Fruit fly (Drosophila melanogaster) whole organism, adult: ENCODE results near the gene rt.

Experiments used
- CG11617 ChIP-seq: fragments of 200-800 bp; sonication (Bioruptor generic); optimal IDR thresholded peaks from 2 replicates; lab custom pipeline; 2017; ENCODE audit warnings: mild to moderate bottlenecking, missing biosample characterization, missing genetic modification reagents, missing genetic modification characterization
- CG12768 ChIP-seq: fragments of 200-800 bp; sonication (Bioruptor generic); optimal IDR thresholded peaks from 2 replicates; lab custom pipeline; 2017; ENCODE audit warnings: missing biosample characterization, missing genetic modification characterization, mild to moderate bottlenecking, moderate library complexity, missing genetic modification reagents
- CG14711 ChIP-seq: fragments of 200-800 bp; sonication (Bioruptor generic); optimal IDR thresholded peaks from 2 replicates; lab custom pipeline; 2018; ENCODE audit warnings: missing biosample characterization, mild to moderate bottlenecking, missing genetic modification characterization, moderate library complexity
- CG1620 ChIP-seq: fragments of 200-800 bp; sonication (Bioruptor generic); optimal IDR thresholded peaks from 2 replicates; lab custom pipeline; 2016; ENCODE audit warnings: missing biosample characterization, missing genetic modification characterization
- CG33017 ChIP-seq: fragments of 200-800 bp; sonication (Bioruptor generic); optimal IDR thresholded peaks from 2 replicates; lab custom pipeline; 2018; ENCODE audit warnings: missing biosample characterization, mild to moderate bottlenecking, missing genetic modification characterization, moderate library complexity
- CG5204 ChIP-seq: fragments of 200-800 bp; sonication (Bioruptor generic); optimal IDR thresholded peaks from 2 replicates; lab custom pipeline; 2016; ENCODE audit warnings: missing biosample characterization, missing genetic modification characterization
- CG7045 ChIP-seq: fragments of 200-800 bp; sonication (Bioruptor generic); optimal IDR thresholded peaks from 2 replicates; lab custom pipeline; 2017; ENCODE audit warnings: missing biosample characterization, mild to moderate bottlenecking, missing genetic modification characterization
- CG7101 ChIP-seq: fragments of 200-800 bp; sonication (Bioruptor generic); optimal IDR thresholded peaks from 2 replicates; lab custom pipeline; 2018; ENCODE audit warnings: missing biosample characterization, mild to moderate bottlenecking, missing genetic modification characterization, moderate library complexity
- Clk ChIP-seq: fragments of 200-800 bp; sonication (Bioruptor generic); optimal IDR thresholded peaks from 2 replicates; lab custom pipeline; 2017; ENCODE audit warnings: missing biosample characterization, missing genetic modification characterization
- Crg-1 ChIP-seq: fragments of 200-800 bp; sonication (Bioruptor generic); optimal IDR thresholded peaks from 2 replicates; lab custom pipeline; 2016; ENCODE audit warnings: missing biosample characterization, missing genetic modification characterization
- Hr96 ChIP-seq: fragments of 200-800 bp; sonication (Bioruptor generic); optimal IDR thresholded peaks from 2 replicates; lab custom pipeline; 2016; ENCODE audit warnings: missing biosample characterization, missing genetic modification characterization
- Mnt ChIP-seq: fragments of 200-800 bp; sonication (Bioruptor generic); optimal IDR thresholded peaks from 2 replicates; lab custom pipeline; 2016; ENCODE audit warnings: missing biosample characterization, mild to moderate bottlenecking, missing genetic modification characterization
- bab1 ChIP-seq: fragments of 200-800 bp; sonication (Bioruptor generic); optimal IDR thresholded peaks from 3 replicates; lab custom pipeline; 2019; ENCODE audit warnings: missing biosample characterization, mild to moderate bottlenecking, missing genetic modification characterization, moderate library complexity
- cic ChIP-seq: fragments of 200-800 bp; sonication (Bioruptor generic); optimal IDR thresholded peaks from 2 replicates; lab custom pipeline; 2017; ENCODE audit warnings: missing biosample characterization, mild to moderate bottlenecking, missing genetic modification characterization, moderate library complexity
- cnc ChIP-seq, 2 experiments: fragments of >200 bp; optimal IDR thresholded peaks; 2 replicates each; lab custom pipeline; 2017
- kay ChIP-seq: fragments of 200-800 bp; sonication (Bioruptor generic); peaks from one replicate; lab custom pipeline; 2016; ENCODE audit warnings: missing biosample characterization, missing genetic modification characterization, borderline replicate concordance
- ovo ChIP-seq: fragments of 200-800 bp; sonication (Bioruptor generic); optimal IDR thresholded peaks from 2 replicates; lab custom pipeline; 2016; ENCODE audit warnings: missing biosample characterization, missing genetic modification characterization
- pad ChIP-seq: fragments of 200-800 bp; sonication (Bioruptor generic); optimal IDR thresholded peaks from 3 replicates; lab custom pipeline; 2017; ENCODE audit warnings: missing biosample characterization, missing genetic modification characterization, mild to moderate bottlenecking, moderate library complexity, missing genetic modification reagents
- tj ChIP-seq: fragments of 200-800 bp; sonication (Bioruptor generic); optimal IDR thresholded peaks from 3 replicates; lab custom pipeline; 2017; ENCODE audit warnings: missing biosample characterization, mild to moderate bottlenecking, missing genetic modification characterization, moderate library complexity
- toe ChIP-seq: fragments of 200-800 bp; sonication (Bioruptor generic); optimal IDR thresholded peaks from 2 replicates; lab custom pipeline; 2016; ENCODE audit warnings: missing biosample characterization, missing genetic modification characterization

Gene rt

dm6 chr3L:11561946-11562760 is 25.4 kb downstream of the rt start, which contains the start of the genes CG7394 and Mob2:
TSS of gene CG7394 (plus strand) at chr3L:11561996.
TSS of gene Mob2 (minus strand) at chr3L:11562233.
- peak; percentile 99 for TF ChIP-seq CG14711 (tag; lab: Kevin White, UChicago)
- TF ChIP-seq pad = peak; percentile 72
- peak; percentile 91 for TF ChIP-seq CG33017 (tag; lab: Kevin White, UChicago)
- TF ChIP-seq CG11617 (GFP tag; lab: Kevin White, UChicago) = peak; percentile 94
- peak; percentile 83 for TF ChIP-seq ovo (GFP tag; lab: Kevin White, UChicago)
- TF ChIP-seq toe (GFP tag; lab: Kevin White, UChicago) = peak; percentile 88
- peak; percentile 82 for TF ChIP-seq CG1620
- peak; percentile 95 for TF ChIP-seq CG7045 (GFP tag; lab: Kevin White, UChicago)
- peak; percentile 94 for TF ChIP-seq CG7101 (tag; lab: Kevin White, UChicago)
- TF ChIP-seq cnc (optimal IDR thresholded peaks at IDR 0.05; lab: Kevin White, UChicago) = no peak
- peak; percentile 84 for TF ChIP-seq Crg-1
- TF ChIP-seq CG12768 (GFP tag; lab: Kevin White, UChicago) = peak; percentile 87
- peak; percentile 78 for TF ChIP-seq Hr96
- TF ChIP-seq CG5204 = peak; percentile 92
- peak; percentile 97 for TF ChIP-seq bab1
- TF ChIP-seq Mnt (GFP tag; lab: Kevin White, UChicago) = peak; percentile 80
- TF ChIP-seq tj (GFP tag; lab: Kevin White, UChicago) = peak; percentile 76
- peak; percentile 96 for TF ChIP-seq kay (GFP tag; lab: Kevin White, UChicago)
- TF ChIP-seq Clk (GFP tag; lab: Kevin White, UChicago) = peak; percentile 86
- TF ChIP-seq cic = peak; percentile 53

DNA sequence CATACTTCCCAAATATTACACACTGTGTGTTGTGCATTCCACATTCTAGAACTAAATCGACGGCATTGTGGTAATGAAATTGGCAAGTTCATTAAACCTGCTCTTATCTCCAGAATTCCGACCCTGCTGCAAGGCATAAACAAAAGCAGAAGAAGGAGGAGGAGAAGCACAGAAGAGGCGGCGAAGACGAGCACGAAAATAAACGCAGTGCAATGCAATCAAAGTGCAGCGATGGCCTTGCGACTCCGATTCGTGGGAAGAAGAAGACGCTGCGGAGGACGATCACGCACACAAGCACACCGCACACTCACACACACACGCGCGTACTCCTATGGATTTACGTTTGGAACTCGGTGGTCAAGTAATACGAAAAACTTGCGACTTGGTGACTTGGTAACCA is 26.7 kb downstream of the rt start:
- no peak for TF ChIP-seq Hr96
- TF ChIP-seq tj (GFP tag; lab: Kevin White, UChicago) = peak; percentile 22

dm6 chr3L:11557209-11557608 is 30.4 kb downstream of the rt start:
- TF ChIP-seq CG12768 (GFP tag; lab: Kevin White, UChicago) (peak; percentile 81), Crg-1 (no peak)

dm6 chr3L:11556637-11557036 is 30.9 kb downstream of the rt start:
- no peak for TF ChIP-seq Mnt (GFP tag; lab: Kevin White, UChicago)
- TF ChIP-seq CG14711 (tag; lab: Kevin White, UChicago) = no peak
- TF ChIP-seq CG12768 (GFP tag; lab: Kevin White, UChicago) = no peak
- no peak for TF ChIP-seq cic
- no peak for TF ChIP-seq CG33017 (tag; lab: Kevin White, UChicago)
- no peak for TF ChIP-seq CG5204
- no peak for TF ChIP-seq tj (GFP tag; lab: Kevin White, UChicago)
- no peak for TF ChIP-seq cnc (optimal IDR thresholded peaks at IDR 0.05; lab: Kevin White, UChicago)
- no peak for TF ChIP-seq bab1
- TF ChIP-seq ovo (GFP tag; lab: Kevin White, UChicago) = no peak
- TF ChIP-seq kay (GFP tag; lab: Kevin White, UChicago) = no peak
- TF ChIP-seq toe (GFP tag; lab: Kevin White, UChicago) = no peak
- TF ChIP-seq CG11617 (GFP tag; lab: Kevin White, UChicago) = no peak
- no peak for TF ChIP-seq Crg-1
- TF ChIP-seq pad = no peak
- TF ChIP-seq Clk (GFP tag; lab: Kevin White, UChicago) = no peak
- TF ChIP-seq CG7101 (tag; lab: Kevin White, UChicago) = no peak
- TF ChIP-seq CG1620 = no peak
- TF ChIP-seq Hr96 = no peak

DNA sequence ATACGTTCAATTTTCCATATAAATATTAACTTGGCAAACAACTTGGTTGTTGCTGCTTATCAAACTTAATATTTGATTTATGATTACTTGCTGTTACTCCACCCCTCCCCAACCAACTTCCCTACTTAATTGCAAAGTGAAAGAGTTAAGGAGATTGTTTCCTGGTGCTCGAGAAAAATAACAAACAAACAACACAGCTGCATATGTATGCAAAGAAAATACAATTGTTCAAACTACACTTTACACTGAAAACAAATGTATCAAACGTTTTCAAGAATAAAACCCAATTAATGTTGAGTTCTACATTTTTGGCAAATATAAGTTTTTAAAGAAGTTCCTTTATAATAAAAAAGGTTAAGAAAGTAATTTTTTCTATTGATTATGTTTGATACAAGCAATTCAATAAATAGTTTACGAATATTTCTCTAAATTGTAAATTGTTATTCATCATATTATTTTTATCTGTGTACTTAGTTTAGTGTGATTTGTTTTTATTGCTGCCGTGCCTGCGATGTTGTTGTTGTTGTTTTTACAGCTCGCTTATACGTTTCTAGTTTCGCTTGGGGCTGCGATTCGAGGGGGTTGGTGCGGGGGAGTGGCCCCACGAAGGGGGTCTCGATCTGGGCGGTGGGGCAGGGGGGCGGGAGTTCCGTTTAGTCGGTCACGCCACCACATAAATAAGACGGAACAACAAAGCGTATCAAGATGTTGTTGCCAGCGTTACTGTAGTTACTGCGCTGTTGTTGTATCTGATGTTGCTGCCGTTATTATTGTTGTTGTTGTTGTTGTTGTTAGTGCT is 31.7 kb downstream of the rt start:
- no peak for TF ChIP-seq toe (GFP tag; lab: Kevin White, UChicago)
- TF ChIP-seq kay (GFP tag; lab: Kevin White, UChicago) = no peak
- no peak for TF ChIP-seq pad
- TF ChIP-seq CG11617 (GFP tag; lab: Kevin White, UChicago) = peak; percentile 45
- TF ChIP-seq CG14711 (tag; lab: Kevin White, UChicago) = peak; percentile 71
- no peak for TF ChIP-seq tj (GFP tag; lab: Kevin White, UChicago)
- peak; percentile 33 for TF ChIP-seq CG5204
- TF ChIP-seq cnc (optimal IDR thresholded peaks at IDR 0.05; lab: Kevin White, UChicago) = no peak
- no peak for TF ChIP-seq cic
- no peak for TF ChIP-seq Clk (GFP tag; lab: Kevin White, UChicago)
- TF ChIP-seq CG7101 (tag; lab: Kevin White, UChicago) = peak; percentile 64
- TF ChIP-seq ovo (GFP tag; lab: Kevin White, UChicago) = no peak
- no peak for TF ChIP-seq CG1620
- TF ChIP-seq Hr96 = peak; percentile 0
- no peak for TF ChIP-seq Crg-1
- peak; percentile 70 for TF ChIP-seq CG7045 (GFP tag; lab: Kevin White, UChicago)
- no peak for TF ChIP-seq Mnt (GFP tag; lab: Kevin White, UChicago)
- TF ChIP-seq CG12768 (GFP tag; lab: Kevin White, UChicago) = peak; percentile 60
- TF ChIP-seq bab1 = no peak
- TF ChIP-seq CG33017 (tag; lab: Kevin White, UChicago) = peak; percentile 77

DNA sequence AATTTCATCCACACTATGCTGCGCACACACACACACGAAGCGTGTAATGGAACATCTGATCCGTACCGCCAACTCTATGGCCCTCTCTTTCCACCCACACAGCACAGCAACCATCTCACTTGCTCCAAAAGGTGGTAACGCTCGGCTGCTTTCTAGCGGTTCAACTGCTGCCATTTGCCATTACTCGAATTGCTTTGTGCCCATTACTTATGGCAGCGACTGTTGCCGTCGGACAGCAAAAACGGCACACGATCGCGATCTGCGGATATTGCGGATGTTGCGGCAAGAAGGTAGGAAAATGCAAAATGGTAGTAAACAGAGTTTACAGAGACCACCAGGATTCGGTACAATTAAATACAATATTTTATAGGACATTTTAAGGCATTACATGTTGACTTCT is 32.8 kb downstream of the rt start:
- TF ChIP-seq CG5204 = no peak
- no peak for TF ChIP-seq Mnt (GFP tag; lab: Kevin White, UChicago)
- no peak for TF ChIP-seq kay (GFP tag; lab: Kevin White, UChicago)
- no peak for TF ChIP-seq tj (GFP tag; lab: Kevin White, UChicago)
- TF ChIP-seq pad = no peak
- TF ChIP-seq bab1 = no peak
